Worm (Caenorhabditis elegans): ENCODE data around the gene unc-78.

- TF ChIP-seq hmbx-1 (tag; optimal IDR thresholded peaks at IDR 0.05) (no peak), pes-1 (GFP tag; IDR thresholded peaks at IDR 0.05) (no peak), B0310.2 (tag; optimal IDR thresholded peaks at IDR 0.05) (no peak), hnd-1 (tag; optimal IDR thresholded peaks at IDR 0.05) (no peak), tbx-11 (GFP tag; IDR thresholded peaks at IDR 0.05) (no peak), ceh-13 (GFP tag; optimal IDR thresholded peaks at IDR 0.05) (no peak), tra-4 (tag; optimal IDR thresholded peaks at IDR 0.05) (no peak), aly-1 (tag; optimal IDR thresholded peaks at IDR 0.05) (no peak)
Observed at ce11 chrX:3369442-3369841, 42.0 kb downstream of the unc-78 start.
